Fruit fly (Drosophila melanogaster): ENCODE data around the gene CG11426.

- no peak for TF ChIP-seq CTCF (optimal IDR thresholded peaks at IDR 0.05)
- no peak for TF ChIP-seq CG8478 (optimal IDR thresholded peaks at IDR 0.05)
Measured at dm6 chr3L:22424711-22425110, 45.6 kb upstream of the CG11426 start.
